Worm (Caenorhabditis elegans) whole organism, L2 larva: ENCODE results near the gene unc-23.

Experiments used
- R02D3.7 ChIP-seq: fragments of 150-350 bp; optimal IDR thresholded peaks from 2 replicates; lab custom pipeline; 2014; ENCODE audit warnings: missing biosample characterization, missing genetic modification characterization
- aly-2 ChIP-seq: fragments of 150-350 bp; optimal IDR thresholded peaks from 2 replicates; lab custom pipeline; 2014; ENCODE audit warnings: missing biosample characterization, missing genetic modification characterization
- ama-1 ChIP-seq: fragments of 150-350 bp; optimal IDR thresholded peaks from 2 replicates; lab custom pipeline; 2018; ENCODE audit warnings: inconsistent platforms
- lin-13 ChIP-seq: fragments of 150-350 bp; optimal IDR thresholded peaks from 2 replicates; lab custom pipeline; 2014; ENCODE audit warnings: missing biosample characterization, missing genetic modification reagents, missing genetic modification characterization
- lin-39 ChIP-seq: fragments of 150-350 bp; optimal IDR thresholded peaks from 2 replicates; lab custom pipeline; 2014; ENCODE audit warnings: missing biosample characterization, missing genetic modification reagents, missing genetic modification characterization
- mdl-1 ChIP-seq, 2 experiments: fragments of 150-350 bp in 1 of 2; sonication (generic microtip) in 1 of 2; optimal IDR thresholded peaks; 2 replicates each; lab custom pipeline; 2017; ENCODE audit warnings: missing biosample characterization in 2 of 2, missing genetic modification characterization in 2 of 2
- nhr-10 ChIP-seq: sonication (generic microtip); optimal IDR thresholded peaks from 2 replicates; lab custom pipeline; 2017; ENCODE audit warnings: missing biosample characterization, missing genetic modification characterization
- nhr-11 ChIP-seq: fragments of 150-350 bp; optimal IDR thresholded peaks from 2 replicates; lab custom pipeline; 2014; ENCODE audit warnings: missing biosample characterization, missing genetic modification characterization
- nhr-237 ChIP-seq: fragments of 150-350 bp; optimal IDR thresholded peaks from 2 replicates; lab custom pipeline; 2014; ENCODE audit warnings: missing biosample characterization, missing genetic modification characterization
- snpc-4 ChIP-seq: fragments of 150-350 bp; optimal IDR thresholded peaks from 2 replicates; lab custom pipeline; 2014; ENCODE audit warnings: missing biosample characterization, missing genetic modification characterization
- unc-62 ChIP-seq: fragments of 150-350 bp; optimal IDR thresholded peaks from 2 replicates; lab custom pipeline; 2014; ENCODE audit warnings: missing biosample characterization, missing genetic modification reagents, missing genetic modification characterization

- TF ChIP-seq nhr-237, result no peak
- no peak for TF ChIP-seq ama-1 (lab: Kevin White, UChicago)
- no peak for TF ChIP-seq R02D3.7 (tag; lab: Kevin White, UChicago)
- TF ChIP-seq lin-13, result no peak
- no peak for TF ChIP-seq nhr-11 (tag; lab: Kevin White, UChicago)
- TF ChIP-seq nhr-10 (tag; lab: Kevin White, UChicago), result no peak
- TF ChIP-seq snpc-4, result no peak
- no peak for TF ChIP-seq mdl-1 (tag; optimal IDR thresholded peaks at IDR 0.05; lab: Kevin White, UChicago)
- no peak for TF ChIP-seq unc-62 (GFP tag; lab: Kevin White, UChicago)
- TF ChIP-seq aly-2 (tag; lab: Kevin White, UChicago), result no peak
- TF ChIP-seq lin-39 (tag; lab: Kevin White, UChicago), result no peak
These were observed 12.8 kb downstream of the unc-23 start for ce11 chrV:8948996-8949395.
